Fruit fly (Drosophila melanogaster) whole organism, embryonic: ENCODE data around the gene GstD5.
A peak's percentile ranks its signal among the peaks of the same experiment; 100 is the strongest.

Experiments used
- Atf6 ChIP-seq: fragments of 200-800 bp; sonication (Bioruptor generic); IDR thresholded peaks from 2 replicates; pipeline ENCODE4 v1.3.6; 2022; ENCODE audit warnings: missing biosample characterization, missing genetic modification characterization
- CG11560 ChIP-seq: fragments of 200-800 bp; sonication (Bioruptor generic); IDR thresholded peaks from 3 replicates; pipeline ENCODE4 v1.3.6; 2022; ENCODE audit warnings: missing biosample characterization, missing genetic modification characterization
- CG12071 ChIP-seq: fragments of 200-800 bp; sonication (Bioruptor generic); optimal IDR thresholded peaks from 3 replicates; lab custom pipeline; 2018; ENCODE audit warnings: missing biosample characterization, mild to moderate bottlenecking, missing genetic modification characterization
- CG17361 ChIP-seq: fragments of 200-800 bp; sonication (Bioruptor generic); IDR thresholded peaks from 3 replicates; pipeline ENCODE4 v1.3.6; 2022; ENCODE audit warnings: missing biosample characterization, missing genetic modification characterization
- CG18011 ChIP-seq: fragments of 200-800 bp; sonication (Bioruptor generic); optimal IDR thresholded peaks from 2 replicates; lab custom pipeline; 2017; ENCODE audit warnings: missing biosample characterization, missing genetic modification characterization, mild to moderate bottlenecking, moderate library complexity, missing genotype
- CG2129 ChIP-seq: fragments of 200-800 bp; sonication (Bioruptor generic); IDR thresholded peaks from 2 replicates; pipeline ENCODE4 v1.3.6; 2022; ENCODE audit warnings: missing biosample characterization, missing genetic modification characterization; ENCODE audit not compliant: partially characterized antibody
- CG31365 ChIP-seq: fragments of 200-800 bp; sonication (Bioruptor generic); optimal IDR thresholded peaks from 2 replicates; lab custom pipeline; 2018; ENCODE audit warnings: missing biosample characterization, mild to moderate bottlenecking, missing genetic modification characterization
- CG31441 ChIP-seq: fragments of 200-800 bp; sonication (Bioruptor generic); IDR thresholded peaks from 2 replicates; pipeline ENCODE4 v1.3.6; 2022; ENCODE audit warnings: missing biosample characterization, missing genetic modification characterization
- CG3726 ChIP-seq: fragments of 200-800 bp; sonication (Bioruptor generic); IDR thresholded peaks from 3 replicates; pipeline ENCODE4, ENCODE4 v1.3.6; 2022; ENCODE audit warnings: missing biosample characterization, missing genetic modification characterization
- CG5953 ChIP-seq: fragments of 200-800 bp; sonication (Bioruptor generic); IDR thresholded peaks from 2 replicates; pipeline ENCODE4 v1.3.6; 2022; ENCODE audit warnings: missing biosample characterization, missing genetic modification characterization
- CG7357 ChIP-seq: fragments of 200-800 bp; sonication (Bioruptor generic); IDR thresholded peaks from 3 replicates; pipeline ENCODE4 v1.3.6; 2022; ENCODE audit warnings: missing biosample characterization, missing genetic modification characterization
- Camta ChIP-seq: fragments of 200-800 bp; sonication (Bioruptor generic); optimal IDR thresholded peaks from 2 replicates; lab custom pipeline; 2016; ENCODE audit warnings: missing biosample characterization, missing genetic modification characterization
- Dad ChIP-seq: fragments of 200-800 bp; sonication (Bioruptor generic); optimal IDR thresholded peaks from 3 replicates; lab custom pipeline; 2016; ENCODE audit warnings: missing biosample characterization, missing genetic modification characterization
- Dref ChIP-seq: fragments of 200-800 bp; sonication (Bioruptor generic); IDR thresholded peaks from 2 replicates; pipeline ENCODE4 v1.3.6; 2022; ENCODE audit warnings: missing biosample characterization, missing genetic modification characterization
- Eip74EF ChIP-seq, 2 experiments: fragments of 200-800 bp in 1 of 2; fragments of >200 bp in 1 of 2; sonication (Bioruptor generic) in 1 of 2; optimal IDR thresholded peaks; 2 replicates each; lab custom pipeline; 2017 to 2019; ENCODE audit warnings: missing biosample characterization in 2 of 2, missing genetic modification characterization in 2 of 2, mild to moderate bottlenecking in 1 of 2, moderate library complexity in 1 of 2
- HHEX ChIP-seq: fragments of 200-800 bp; sonication (Bioruptor generic); optimal IDR thresholded peaks from 3 replicates; lab custom pipeline; 2017; ENCODE audit warnings: missing biosample characterization, mild to moderate bottlenecking, missing genetic modification characterization, missing genetic modification reagents
- Hand ChIP-seq: fragments of 200-800 bp; sonication (Bioruptor generic); optimal IDR thresholded peaks from 2 replicates; lab custom pipeline; 2017; ENCODE audit warnings: mild to moderate bottlenecking, missing biosample characterization, missing genetic modification reagents, missing genetic modification characterization
- Hmx ChIP-seq: fragments of 200-800 bp; sonication (Bioruptor generic); optimal IDR thresholded peaks from 2 replicates; lab custom pipeline; 2016; ENCODE audit warnings: missing biosample characterization, missing genetic modification characterization
- Hr39 ChIP-seq: fragments of >200 bp; optimal IDR thresholded peaks from 2 replicates; lab custom pipeline; 2017
- Lhr ChIP-seq: fragments of 200-800 bp; sonication (Bioruptor generic); optimal IDR thresholded peaks from 3 replicates; lab custom pipeline; 2017; ENCODE audit warnings: mild to moderate bottlenecking, missing biosample characterization, missing genetic modification reagents, missing genetic modification characterization
- Mrtf ChIP-seq: fragments of 200-800 bp; sonication (Bioruptor generic); IDR thresholded peaks from 3 replicates; pipeline ENCODE4 v1.3.6; 2022; ENCODE audit warnings: missing biosample characterization, missing genetic modification characterization
- NC2α ChIP-seq: fragments of 200-800 bp; sonication (Bioruptor generic); optimal IDR thresholded peaks from 2 replicates; lab custom pipeline; 2016; ENCODE audit warnings: missing biosample characterization, missing genetic modification characterization
- NFAT ChIP-seq: fragments of 200-800 bp; sonication (Bioruptor generic); IDR thresholded peaks from 2 replicates; pipeline ENCODE4 v1.3.6; 2022; ENCODE audit warnings: missing biosample characterization, missing genetic modification characterization
- Neu2 ChIP-seq: fragments of 200-800 bp; sonication (Bioruptor generic); optimal IDR thresholded peaks from 3 replicates; lab custom pipeline; 2016; ENCODE audit warnings: missing biosample characterization, missing genetic modification characterization, borderline replicate concordance
- PHDP ChIP-seq: fragments of 200-800 bp; sonication (Bioruptor generic); optimal IDR thresholded peaks from 3 replicates; lab custom pipeline; 2018; ENCODE audit warnings: missing biosample characterization, mild to moderate bottlenecking, missing genetic modification characterization, moderate library complexity
- Side ChIP-seq: fragments of 200-800 bp; sonication (Bioruptor generic); optimal IDR thresholded peaks from 2 replicates; lab custom pipeline; 2016; ENCODE audit warnings: missing biosample characterization, missing genetic modification characterization
- Ssrp ChIP-seq: fragments of 200-800 bp; sonication (Bioruptor generic); optimal IDR thresholded peaks from 2 replicates; lab custom pipeline; 2018; ENCODE audit warnings: missing biosample characterization, mild to moderate bottlenecking, missing genetic modification characterization, moderate library complexity
- Xbp1 ChIP-seq: fragments of 200-800 bp; sonication (Bioruptor generic); optimal IDR thresholded peaks from 3 replicates; lab custom pipeline; 2016; ENCODE audit warnings: missing biosample characterization, mild to moderate bottlenecking, missing genetic modification characterization
- bowl ChIP-seq: fragments of 200-800 bp; sonication (Bioruptor generic); IDR thresholded peaks from 2 replicates; pipeline ENCODE4 v1.3.6; 2022; ENCODE audit warnings: missing biosample characterization, missing genetic modification characterization
- btn ChIP-seq: fragments of 200-800 bp; sonication (Bioruptor generic); optimal IDR thresholded peaks from 2 replicates; lab custom pipeline; 2016; ENCODE audit warnings: missing biosample characterization, missing genetic modification characterization
- chm ChIP-seq: fragments of 200-800 bp; sonication (Bioruptor generic); IDR thresholded peaks from 2 replicates; pipeline ENCODE4 v1.3.6; 2022; ENCODE audit warnings: missing biosample characterization, missing genetic modification characterization
- corto ChIP-seq: fragments of 200-800 bp; sonication (Bioruptor generic); optimal IDR thresholded peaks from 2 replicates; lab custom pipeline; 2016; ENCODE audit warnings: missing biosample characterization, mild to moderate bottlenecking, missing genetic modification characterization, moderate library complexity
- dpn ChIP-seq, 2 experiments: fragments of 200-800 bp; sonication (Bioruptor generic); optimal IDR thresholded peaks; 3 replicates each; lab custom pipeline; 2016; ENCODE audit warnings: missing biosample characterization in 2 of 2, missing genetic modification characterization in 2 of 2
- exex ChIP-seq: fragments of 200-800 bp; sonication (Bioruptor generic); optimal IDR thresholded peaks from 4 replicates; lab custom pipeline; 2018; ENCODE audit warnings: missing biosample characterization, mild to moderate bottlenecking, missing genetic modification characterization, moderate library complexity
- fd3F ChIP-seq: fragments of 200-800 bp; sonication (Bioruptor generic); optimal IDR thresholded peaks from 2 replicates; lab custom pipeline; 2018; ENCODE audit warnings: missing biosample characterization, mild to moderate bottlenecking, missing genetic modification characterization, moderate library complexity
- gem ChIP-seq: fragments of 200-800 bp; sonication (Bioruptor generic); optimal IDR thresholded peaks from 2 replicates; lab custom pipeline; 2019; ENCODE audit warnings: missing biosample characterization, mild to moderate bottlenecking, missing genetic modification characterization, moderate library complexity
- inv ChIP-seq: fragments of 200-800 bp; sonication (Bioruptor generic); IDR thresholded peaks from 2 replicates; pipeline ENCODE4 v1.3.6; 2022; ENCODE audit warnings: missing biosample characterization, missing genetic modification characterization; ENCODE audit not compliant: partially characterized antibody
- lilli ChIP-seq: fragments of 200-800 bp; sonication (Bioruptor generic); optimal IDR thresholded peaks from 3 replicates; lab custom pipeline; 2016; ENCODE audit warnings: missing biosample characterization, missing genetic modification characterization
- nerfin-1 ChIP-seq: fragments of 200-800 bp; sonication (Bioruptor generic); optimal IDR thresholded peaks from 3 replicates; lab custom pipeline; 2019; ENCODE audit warnings: missing biosample characterization, mild to moderate bottlenecking, missing genetic modification characterization, moderate library complexity
- nmo ChIP-seq: fragments of 200-800 bp; sonication (Bioruptor generic); optimal IDR thresholded peaks from 2 replicates; lab custom pipeline; 2018; ENCODE audit warnings: missing biosample characterization, mild to moderate bottlenecking, missing genetic modification characterization, moderate library complexity
- pho ChIP-seq: fragments of 200-800 bp; sonication (Bioruptor generic); optimal IDR thresholded peaks from 2 replicates; lab custom pipeline; 2016; ENCODE audit warnings: missing biosample characterization, missing genetic modification characterization
- row ChIP-seq: fragments of 200-800 bp; sonication (Bioruptor generic); IDR thresholded peaks from 3 replicates; pipeline ENCODE4 v1.3.6; 2022; ENCODE audit warnings: missing biosample characterization, missing genetic modification characterization
- scrt ChIP-seq: fragments of 200-800 bp; sonication (Bioruptor generic); optimal IDR thresholded peaks from 2 replicates; lab custom pipeline; 2018; ENCODE audit warnings: missing biosample characterization, mild to moderate bottlenecking, missing genetic modification characterization, moderate library complexity
- sens ChIP-seq: fragments of 200-800 bp; sonication (Bioruptor generic); peaks from one replicate; lab custom pipeline; 2016; ENCODE audit warnings: missing biosample characterization, missing genetic modification characterization
- seq ChIP-seq: fragments of 200-800 bp; sonication (Bioruptor generic); IDR thresholded peaks from 2 replicates; pipeline ENCODE4 v1.3.6; 2022; ENCODE audit warnings: missing biosample characterization, missing genetic modification characterization
- stc ChIP-seq: fragments of 200-800 bp; sonication (Bioruptor generic); IDR thresholded peaks from 2 replicates; pipeline ENCODE4 v1.3.6; 2022; ENCODE audit warnings: missing biosample characterization, missing genetic modification characterization
- tap ChIP-seq: fragments of 200-800 bp; optimal IDR thresholded peaks from 3 replicates; lab custom pipeline; 2019; ENCODE audit warnings: missing biosample characterization, mild to moderate bottlenecking, missing genetic modification characterization, moderate library complexity
- trem ChIP-seq: fragments of 200-800 bp; optimal IDR thresholded peaks from 3 replicates; lab custom pipeline; 2019; ENCODE audit warnings: missing biosample characterization, mild to moderate bottlenecking, missing genetic modification characterization, moderate library complexity
- unc-4 ChIP-seq: fragments of 200-800 bp; sonication (Bioruptor generic); IDR thresholded peaks from 2 replicates; pipeline ENCODE4 v1.3.6; 2022; ENCODE audit warnings: missing biosample characterization, missing genetic modification characterization; ENCODE audit not compliant: partially characterized antibody
- yki ChIP-seq: fragments of >200 bp; optimal IDR thresholded peaks from 3 replicates; lab custom pipeline; 2018
- zen2 ChIP-seq: fragments of 200-800 bp; sonication (Bioruptor generic); IDR thresholded peaks from 3 replicates; pipeline ENCODE4 v1.3.6; 2022; ENCODE audit warnings: missing biosample characterization, missing genetic modification characterization; ENCODE audit not compliant: partially characterized antibody

Gene GstD5

dm6 chr3R:12352003-12352402 is 23.5 kb upstream of the GstD5 start, which contains the start of gene CG10041:
CG10041 (minus strand) TSS chr3R:12352103.
- TF ChIP-seq Xbp1 (no peak), Camta (GFP tag; lab: Kevin White, UChicago) (no peak), CG17361 (GFP tag; lab: Robert Waterston, UW) (no peak), Ssrp (tag; lab: Kevin White, UChicago) (no peak), CG3726 (GFP tag; lab: Robert Waterston, UW) (no peak), yki (lab: Kevin White, UChicago) (no peak), PHDP (no peak), Hr39 (lab: Kevin White, UChicago) (no peak), lilli (no peak), NFAT (no peak), Mrtf (no peak), HHEX (GFP tag; lab: Kevin White, UChicago) (no peak), Neu2 (GFP tag; lab: Kevin White, UChicago) (no peak), NC2α (GFP tag; lab: Kevin White, UChicago) (no peak)
- TF ChIP-seq, all 482 proteins: peak for 0

- no peak for TF ChIP-seq pho (GFP tag; lab: Kevin White, UChicago)
- no peak for TF ChIP-seq CG5953 (GFP tag; lab: Robert Waterston, UW)
- peak; percentile 25; the same call in 1 of the 2 replicates for TF ChIP-seq CG31441 (GFP tag; lab: Robert Waterston, UW)
- TF ChIP-seq trem: peak; percentile 63
- no peak for TF ChIP-seq fd3F (GFP tag; lab: Kevin White, UChicago)
- no peak for TF ChIP-seq chm (GFP tag; lab: Robert Waterston, UW)
- TF ChIP-seq Eip74EF (GFP tag; optimal IDR thresholded peaks at IDR 0.05; lab: Kevin White, UChicago): no peak
- no peak for TF ChIP-seq Atf6 (GFP tag; lab: Robert Waterston, UW)
- TF ChIP-seq stc (GFP tag; lab: Robert Waterston, UW): no peak
- TF ChIP-seq CG18011 (GFP tag; lab: Kevin White, UChicago): no peak
- TF ChIP-seq tap (tag; lab: Kevin White, UChicago): no peak
- TF ChIP-seq row (GFP tag; lab: Robert Waterston, UW): peak; percentile 69
- no peak for TF ChIP-seq exex
- TF ChIP-seq Hand: no peak
- TF ChIP-seq Side (GFP tag; lab: Kevin White, UChicago): no peak
- TF ChIP-seq Lhr (GFP tag; lab: Kevin White, UChicago): peak; percentile 54
- no peak for TF ChIP-seq CG31365
- TF ChIP-seq CG7357 (GFP tag; lab: Robert Waterston, UW): no peak
- no peak for TF ChIP-seq CG3726 (GFP tag; lab: Robert Waterston, UW)
- TF ChIP-seq corto: no peak
- TF ChIP-seq sens (GFP tag; lab: Kevin White, UChicago): peak; percentile 73
- TF ChIP-seq CG12071 (GFP tag; lab: Kevin White, UChicago): no peak
- TF ChIP-seq CG11560 (tag; lab: Robert Waterston, UW): no peak
- TF ChIP-seq dpn (GFP tag; optimal IDR thresholded peaks at IDR 0.05; lab: Kevin White, UChicago): no peak
- TF ChIP-seq zen2 (GFP tag; lab: Robert Waterston, UW): no peak; the same call in 2 of the 3 replicates
- TF ChIP-seq seq: no peak
- no peak for TF ChIP-seq bowl (GFP tag; lab: Robert Waterston, UW)
- TF ChIP-seq gem (tag; lab: Kevin White, UChicago): peak; percentile 22
- TF ChIP-seq btn (GFP tag; lab: Kevin White, UChicago): no peak
- no peak for TF ChIP-seq Hmx
- peak; percentile 80 for TF ChIP-seq unc-4 (GFP tag; lab: Robert Waterston, UW)
- no peak for TF ChIP-seq scrt
- peak; percentile 23 for TF ChIP-seq nmo (GFP tag; lab: Kevin White, UChicago)
- TF ChIP-seq inv (GFP tag; lab: Robert Waterston, UW): peak; percentile 62; the same call in 1 of the 2 replicates
- TF ChIP-seq nerfin-1: no peak
- TF ChIP-seq Dref (GFP tag; lab: Robert Waterston, UW): peak; percentile 67
- TF ChIP-seq Dad: no peak
- TF ChIP-seq CG2129 (GFP tag; lab: Robert Waterston, UW): peak; percentile 51
These were observed 19.5 kb upstream of the GstD5 start, which contains the start of gene MBD-R2 for dm6 chr3R:12356044-12356443. MBD-R2 (minus strand) TSS chr3R:12356265.
